Fruit fly (Drosophila melanogaster) whole organism, prepupa: ENCODE results near the gene CG13309.

Source experiments
- CG3919 ChIP-seq: fragments of 200-800 bp; sonication (Bioruptor generic); optimal IDR thresholded peaks from 3 replicates; lab custom pipeline; 2016; ENCODE audit warnings: missing biosample characterization, missing genetic modification characterization
- OdsH ChIP-seq: fragments of 200-800 bp; sonication (Bioruptor generic); optimal IDR thresholded peaks from 3 replicates; lab custom pipeline; 2016; ENCODE audit warnings: missing biosample characterization, missing genetic modification characterization
- Sox15 ChIP-seq: fragments of 200-800 bp; sonication (Bioruptor generic); optimal IDR thresholded peaks from 3 replicates; lab custom pipeline; 2016; ENCODE audit warnings: missing biosample characterization, missing genetic modification characterization
- svp ChIP-seq: fragments of 200-800 bp; sonication (Bioruptor generic); peaks from one replicate; lab custom pipeline; 2016; ENCODE audit warnings: missing biosample characterization, missing genetic modification characterization

DNA sequence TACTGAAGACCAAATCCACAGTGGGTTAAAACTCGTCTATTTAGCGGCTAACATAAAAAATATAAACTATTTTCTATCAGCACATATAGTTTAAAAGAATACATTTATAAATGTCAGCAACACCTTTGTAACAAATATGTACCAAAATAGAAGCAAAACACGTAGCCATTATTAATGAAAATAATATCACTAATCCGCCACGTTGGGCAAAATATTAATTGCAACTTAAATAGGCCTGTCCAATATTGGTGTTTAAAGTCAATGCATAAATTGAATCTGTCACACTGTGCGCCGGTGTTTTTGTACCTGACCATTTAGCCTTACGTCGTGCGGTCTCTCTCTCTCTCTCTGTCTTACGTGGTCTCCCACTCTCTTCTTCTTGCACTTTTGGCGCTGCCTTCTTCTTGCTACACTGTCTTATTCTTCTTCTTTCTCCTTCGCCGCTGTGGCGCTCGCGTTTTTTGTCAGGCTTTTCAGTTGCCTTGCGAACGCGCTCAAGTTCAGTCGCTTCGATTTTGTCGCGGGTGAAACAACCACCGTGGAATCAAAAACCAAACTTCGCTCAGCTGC is 44.1 kb upstream of the CG13309 start:
- TF ChIP-seq CG3919 (peak; percentile 94), OdsH (GFP tag; lab: Kevin White, UChicago) (peak; percentile 99), Sox15 (peak; percentile 99), svp (GFP tag; lab: Kevin White, UChicago) (peak; percentile 99)
